Worm (Caenorhabditis elegans) whole organism, mixed stage, embryonic: Measurements from ENCODE around the gene spe-18.

Experiments
- M03D4.4 ChIP-seq: sonication (generic microtip); optimal IDR thresholded peaks from 2 replicates; lab custom pipeline; 2017; ENCODE audit warnings: mild to moderate bottlenecking, missing genetic modification characterization, missing compliant biosample characterization
- bed-3 ChIP-seq: fragments of 200-800 bp; sonication (Bioruptor generic); optimal IDR thresholded peaks from 3 replicates; lab custom pipeline; 2018; ENCODE audit warnings: mild to moderate bottlenecking, missing genetic modification characterization, moderate library complexity, missing compliant biosample characterization
- blmp-1 ChIP-seq: fragments of 150-350 bp; optimal IDR thresholded peaks from 2 replicates; lab custom pipeline; 2014; ENCODE audit warnings: missing biosample characterization, missing genetic modification characterization
- ceh-39 ChIP-seq: fragments of 150-350 bp; optimal IDR thresholded peaks from 2 replicates; lab custom pipeline; 2014; ENCODE audit warnings: missing biosample characterization, missing genetic modification characterization
- ceh-83 ChIP-seq: fragments of 200-800 bp; sonication (Bioruptor generic); optimal IDR thresholded peaks from 2 replicates; lab custom pipeline; 2018; ENCODE audit warnings: mild to moderate bottlenecking, missing genetic modification characterization, missing compliant biosample characterization
- ces-1 ChIP-seq: fragments of 150-350 bp; optimal IDR thresholded peaks from 2 replicates; lab custom pipeline; 2014; ENCODE audit warnings: missing biosample characterization, missing genetic modification reagents, missing genetic modification characterization
- cnd-1 ChIP-seq: fragments of 200-800 bp; sonication (Bioruptor generic); optimal IDR thresholded peaks from 2 replicates; lab custom pipeline; 2018; ENCODE audit warnings: mild to moderate bottlenecking, missing genetic modification characterization, missing compliant biosample characterization
- drap-1 ChIP-seq: fragments of 200-800 bp; sonication (Bioruptor generic); optimal IDR thresholded peaks from 3 replicates; lab custom pipeline; 2018; ENCODE audit warnings: mild to moderate bottlenecking, missing genetic modification characterization, missing compliant biosample characterization
- elt-1 ChIP-seq: sonication (generic microtip); optimal IDR thresholded peaks from 2 replicates; lab custom pipeline; 2017; ENCODE audit warnings: missing genetic modification characterization, mild to moderate bottlenecking, missing compliant biosample characterization, antibody characterized with exemption, moderate library complexity, borderline replicate concordance; ENCODE audit not compliant: insufficient read depth
- elt-3 ChIP-seq: fragments of 150-350 bp; optimal IDR thresholded peaks from 2 replicates; lab custom pipeline; 2014; ENCODE audit warnings: missing biosample characterization, missing genetic modification characterization
- flh-1 ChIP-seq: fragments of 200-800 bp; sonication (Bioruptor generic); optimal IDR thresholded peaks from 2 replicates; lab custom pipeline; 2018; ENCODE audit warnings: mild to moderate bottlenecking, missing genetic modification characterization, moderate library complexity, missing compliant biosample characterization
- ham-2 ChIP-seq: fragments of 200-800 bp; sonication (Bioruptor generic); optimal IDR thresholded peaks from 2 replicates; lab custom pipeline; 2018; ENCODE audit warnings: mild to moderate bottlenecking, missing genetic modification characterization, missing compliant biosample characterization
- hlh-1 ChIP-seq: fragments of 150-350 bp; optimal IDR thresholded peaks from 2 replicates; lab custom pipeline; 2014; ENCODE audit warnings: missing biosample characterization, missing genetic modification reagents, missing genetic modification characterization
- lin-32 ChIP-seq: fragments of 200-800 bp; sonication (Bioruptor generic); optimal IDR thresholded peaks from 2 replicates; lab custom pipeline; 2018; ENCODE audit warnings: mild to moderate bottlenecking, missing genetic modification characterization, missing compliant biosample characterization
- lsy-2 ChIP-seq: fragments of 150-350 bp; optimal IDR thresholded peaks from 2 replicates; lab custom pipeline; 2014; ENCODE audit warnings: missing biosample characterization, missing genetic modification characterization
- mab-5 ChIP-seq: fragments of 150-350 bp; optimal IDR thresholded peaks from 2 replicates; lab custom pipeline; 2014; ENCODE audit warnings: missing biosample characterization, missing genetic modification characterization
- mep-1 ChIP-seq: fragments of 150-350 bp; optimal IDR thresholded peaks from 2 replicates; lab custom pipeline; 2017; ENCODE audit warnings: missing biosample characterization, missing genetic modification reagents, missing genetic modification characterization, inconsistent platforms
- mls-2 ChIP-seq: sonication (generic microtip); optimal IDR thresholded peaks from 2 replicates; lab custom pipeline; 2016; ENCODE audit warnings: mild to moderate bottlenecking, missing genetic modification characterization, moderate library complexity, missing compliant biosample characterization
- nhr-12 ChIP-seq: fragments of 150-350 bp; optimal IDR thresholded peaks from 2 replicates; lab custom pipeline; 2014; ENCODE audit warnings: missing biosample characterization, missing genetic modification characterization
- nhr-2 ChIP-seq: fragments of 150-350 bp; optimal IDR thresholded peaks from 2 replicates; lab custom pipeline; 2014; ENCODE audit warnings: missing biosample characterization, missing genetic modification characterization
- nhr-237 ChIP-seq: fragments of 150-350 bp; optimal IDR thresholded peaks from 2 replicates; lab custom pipeline; 2014; ENCODE audit warnings: missing biosample characterization, missing genetic modification characterization
- nhr-28 ChIP-seq: fragments of 150-350 bp; optimal IDR thresholded peaks from 2 replicates; lab custom pipeline; 2014; ENCODE audit warnings: missing biosample characterization, missing genetic modification characterization
- nhr-76 ChIP-seq: sonication (generic microtip); optimal IDR thresholded peaks from 2 replicates; lab custom pipeline; 2017; ENCODE audit warnings: missing biosample characterization, missing genetic modification characterization
- pha-4 ChIP-seq: fragments of 150-350 bp; optimal IDR thresholded peaks from 2 replicates; lab custom pipeline; 2018; ENCODE audit warnings: missing biosample characterization, missing genetic modification reagents, missing genetic modification characterization
- snpc-4 ChIP-seq: fragments of 150-350 bp; optimal IDR thresholded peaks from 2 replicates; lab custom pipeline; 2014; ENCODE audit warnings: missing biosample characterization, missing genetic modification characterization
- sptf-1 ChIP-seq: sonication (generic microtip); optimal IDR thresholded peaks from 2 replicates; lab custom pipeline; 2017; ENCODE audit warnings: mild to moderate bottlenecking, missing genetic modification characterization, moderate library complexity, missing compliant biosample characterization
- tbx-8 ChIP-seq: fragments of 200-800 bp; sonication (Bioruptor generic); optimal IDR thresholded peaks from 2 replicates; lab custom pipeline; 2018; ENCODE audit warnings: mild to moderate bottlenecking, missing genetic modification characterization, moderate library complexity, missing compliant biosample characterization
- unc-120 ChIP-seq: sonication (generic microtip); optimal IDR thresholded peaks from 2 replicates; lab custom pipeline; 2017; ENCODE audit warnings: missing genetic modification characterization, missing compliant biosample characterization; ENCODE audit not compliant: poor library complexity, severe bottlenecking
- unc-39 ChIP-seq: fragments of 150-350 bp; optimal IDR thresholded peaks from 2 replicates; lab custom pipeline; 2014; ENCODE audit warnings: missing biosample characterization, missing genetic modification characterization
- unc-62 ChIP-seq: fragments of 150-350 bp; optimal IDR thresholded peaks from 2 replicates; lab custom pipeline; 2014; ENCODE audit warnings: missing biosample characterization, missing genetic modification reagents, missing genetic modification characterization
- zip-8 ChIP-seq: fragments of 150-350 bp; optimal IDR thresholded peaks from 2 replicates; lab custom pipeline; 2014; ENCODE audit warnings: missing biosample characterization, missing genetic modification characterization
- ztf-11 ChIP-seq: fragments of 150-350 bp; optimal IDR thresholded peaks from 2 replicates; lab custom pipeline; 2014; ENCODE audit warnings: missing biosample characterization, missing genetic modification characterization

The spe-18 gene

DNA sequence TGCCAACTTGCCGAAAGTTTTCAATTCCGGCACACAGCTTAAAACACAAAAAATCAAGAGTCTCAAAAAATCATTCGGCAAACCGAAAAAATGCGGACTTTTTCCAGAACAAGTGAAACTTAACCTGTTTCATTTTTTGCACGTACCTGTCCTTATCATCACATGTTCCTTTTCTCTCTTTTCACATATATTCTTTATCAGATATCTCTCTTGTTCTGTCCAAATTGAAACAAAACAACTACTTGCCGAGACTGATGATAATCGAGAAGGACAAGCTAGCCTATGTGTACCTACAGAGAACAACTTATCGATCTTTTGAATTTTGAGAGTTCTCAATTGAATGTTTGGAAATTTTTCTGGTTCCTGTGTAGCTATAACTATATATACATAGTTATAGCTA lies 3.2 kb downstream of the spe-18 start:
- TF ChIP-seq blmp-1 (tag; lab: Kevin White, UChicago) (no peak), nhr-76 (no peak), tbx-8 (GFP tag; lab: Kevin White, UChicago) (no peak), ceh-83 (GFP tag; lab: Kevin White, UChicago) (no peak), nhr-28 (tag; lab: Kevin White, UChicago) (no peak), zip-8 (tag; lab: Kevin White, UChicago) (no peak)

DNA sequence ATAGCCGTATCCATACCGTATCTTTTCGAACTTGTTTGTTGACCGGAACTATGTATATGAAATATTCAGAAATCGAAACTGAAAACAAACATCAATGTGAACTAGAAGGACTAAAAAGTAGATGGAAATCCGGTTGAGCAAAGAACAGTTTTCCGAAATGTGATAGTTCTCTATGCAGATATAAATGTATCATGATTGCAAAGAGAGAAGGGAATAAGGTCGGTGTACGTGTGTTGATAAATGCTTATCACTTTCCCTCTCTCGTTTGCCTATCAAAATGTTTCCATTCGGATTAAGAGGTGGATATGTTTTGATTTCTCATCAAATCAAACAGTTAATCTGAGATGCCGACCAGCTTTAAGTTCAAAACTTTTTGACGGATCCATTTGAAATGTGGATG lies 5.0 kb downstream of the spe-18 start:
- no peak for TF ChIP-seq ceh-83 (GFP tag; lab: Kevin White, UChicago)
- no peak for TF ChIP-seq mls-2
- no peak for TF ChIP-seq hlh-1 (tag; lab: Kevin White, UChicago)
- TF ChIP-seq flh-1: no peak
- TF ChIP-seq nhr-12 (tag; lab: Kevin White, UChicago): no peak
- no peak for TF ChIP-seq nhr-28 (tag; lab: Kevin White, UChicago)
- no peak for TF ChIP-seq ceh-39 (tag; lab: Kevin White, UChicago)
- no peak for TF ChIP-seq lsy-2 (tag; lab: Kevin White, UChicago)

DNA sequence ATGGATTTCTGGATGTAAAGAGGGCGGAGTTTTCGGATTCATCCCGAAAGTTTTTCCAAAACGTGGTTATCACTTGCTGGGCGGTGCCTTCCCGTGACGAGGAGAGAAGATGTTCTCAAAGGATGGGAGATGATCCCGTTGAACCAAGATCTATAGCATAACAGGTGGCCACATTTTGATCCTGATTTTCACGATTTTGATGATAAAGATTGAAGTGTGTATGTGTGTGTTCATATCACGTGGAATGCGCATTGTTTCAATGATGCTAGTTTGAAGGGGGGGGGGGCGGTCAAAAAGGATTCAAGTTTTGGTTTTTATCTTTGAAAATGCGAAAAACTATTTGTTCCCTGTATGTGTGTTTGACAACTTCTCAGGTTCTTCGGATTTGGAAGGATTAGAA lies 8.0 kb downstream of the spe-18 start, which contains the start of gene mltn-1:
Gene mltn-1 (minus strand): TSS at position 22 of the 400 bp plus-strand sequence.
- TF ChIP-seq blmp-1 (tag; lab: Kevin White, UChicago): no peak
- TF ChIP-seq, all 35 proteins: peak for 0

DNA sequence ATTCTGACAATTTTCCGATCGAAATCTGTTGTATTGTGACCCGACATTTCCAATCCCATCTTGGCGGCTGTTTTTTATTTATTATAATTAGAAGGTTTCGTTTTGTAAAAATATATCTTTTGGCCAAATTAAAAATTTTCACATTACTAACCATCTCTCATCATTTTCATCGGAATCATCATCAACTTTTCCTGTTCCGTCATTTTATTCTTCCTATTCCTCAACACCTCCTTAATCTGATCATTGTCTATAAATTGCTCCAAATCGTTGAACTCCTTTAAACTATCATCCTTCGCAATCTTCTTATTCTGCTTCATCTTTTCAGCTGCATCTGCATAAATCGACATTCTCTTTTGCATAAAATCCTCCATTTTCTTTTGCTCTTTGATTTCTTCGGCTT lies 10.8 kb downstream of the spe-18 start:
- TF ChIP-seq elt-1: no peak
- no peak for TF ChIP-seq bed-3 (GFP tag; lab: Kevin White, UChicago)
- TF ChIP-seq pha-4 (tag; lab: Kevin White, UChicago): no peak
- no peak for TF ChIP-seq nhr-237 (tag; lab: Kevin White, UChicago)
- no peak for TF ChIP-seq tbx-8 (GFP tag; lab: Kevin White, UChicago)
- TF ChIP-seq drap-1 (GFP tag; lab: Kevin White, UChicago): no peak
- no peak for TF ChIP-seq unc-62
- TF ChIP-seq cnd-1 (tag; lab: Kevin White, UChicago): no peak
- no peak for TF ChIP-seq mab-5
- TF ChIP-seq hlh-1 (tag; lab: Kevin White, UChicago): no peak
- no peak for TF ChIP-seq unc-120 (tag; lab: Kevin White, UChicago)
- TF ChIP-seq nhr-2: no peak
- TF ChIP-seq sptf-1 (tag; lab: Kevin White, UChicago): no peak
- TF ChIP-seq elt-3 (tag; lab: Kevin White, UChicago): no peak
- TF ChIP-seq nhr-28 (tag; lab: Kevin White, UChicago): no peak
- TF ChIP-seq flh-1: no peak
- TF ChIP-seq nhr-12 (tag; lab: Kevin White, UChicago): no peak
- TF ChIP-seq ztf-11: no peak
- TF ChIP-seq lin-32 (GFP tag; lab: Kevin White, UChicago): no peak
- no peak for TF ChIP-seq unc-39

DNA sequence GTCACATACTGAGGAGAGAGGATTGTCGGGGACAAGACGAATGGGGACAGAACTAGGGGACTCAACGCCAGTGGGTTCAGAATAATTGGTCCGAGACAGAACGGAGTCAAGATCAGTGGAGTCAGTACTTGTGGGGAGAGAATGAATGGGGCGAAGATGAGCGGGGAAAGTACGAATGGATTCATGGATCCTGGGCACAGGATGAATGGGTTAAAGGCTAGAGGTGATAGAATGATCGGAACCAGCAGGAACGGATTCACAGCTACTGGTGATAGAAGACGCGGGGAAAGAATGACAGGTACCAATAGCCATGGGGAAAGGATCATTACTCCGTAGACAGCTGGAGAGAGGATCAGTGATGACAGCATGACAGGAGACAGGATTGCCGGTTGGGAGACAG lies 13.6 kb downstream of the spe-18 start:
- TF ChIP-seq sptf-1 (tag; lab: Kevin White, UChicago) (no peak), cnd-1 (tag; lab: Kevin White, UChicago) (no peak), nhr-12 (tag; lab: Kevin White, UChicago) (no peak), zip-8 (tag; lab: Kevin White, UChicago) (no peak), ces-1 (no peak)

DNA sequence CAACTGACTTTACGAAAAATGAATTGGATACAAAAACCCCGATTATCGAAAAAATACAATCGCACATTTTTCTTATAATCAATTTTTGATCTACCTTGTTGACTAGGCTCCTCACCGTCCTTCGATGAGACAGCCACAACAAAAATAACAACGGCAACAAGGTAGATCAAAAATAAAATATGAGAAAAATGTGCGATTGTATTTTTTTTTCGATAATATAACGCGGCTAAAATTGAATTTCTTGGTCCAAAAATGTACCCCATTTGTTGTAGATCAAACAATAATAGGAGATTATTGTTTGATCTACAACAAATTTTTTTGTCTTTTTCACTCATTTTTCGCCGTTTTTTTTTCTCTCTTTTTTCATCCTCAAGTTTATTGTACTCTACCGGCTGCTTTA lies 22.6 kb downstream of the spe-18 start:
- no peak for TF ChIP-seq bed-3 (GFP tag; lab: Kevin White, UChicago)
- TF ChIP-seq snpc-4 (tag; lab: Kevin White, UChicago): no peak

DNA sequence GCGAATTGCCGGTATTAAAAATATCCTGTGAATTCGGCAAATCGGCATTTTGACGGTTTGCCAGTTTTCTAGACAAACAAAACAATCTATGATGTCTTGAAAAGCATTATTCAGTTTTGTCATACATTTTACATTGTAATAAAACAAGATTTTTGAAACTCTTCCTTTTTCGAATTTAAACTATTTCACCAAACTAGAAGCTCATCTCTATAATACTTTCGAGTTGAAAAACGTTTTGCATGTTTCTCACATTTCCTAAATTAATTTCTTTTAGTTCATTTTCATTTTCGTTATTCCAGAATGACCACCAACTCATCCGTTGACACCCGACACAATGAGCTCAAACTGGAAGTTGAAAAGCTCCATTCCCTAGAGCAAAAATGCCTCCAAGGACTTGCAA lies 23.6 kb downstream of the spe-18 start, which contains the start of gene F29C12.6:
Gene F29C12.6 (plus strand): TSS at position 301 of the 400 bp plus-strand sequence.
- TF ChIP-seq nhr-237 (tag; lab: Kevin White, UChicago) (no peak), pha-4 (tag; lab: Kevin White, UChicago) (no peak), mls-2 (no peak), lsy-2 (tag; lab: Kevin White, UChicago) (no peak), flh-1 (no peak), ceh-83 (GFP tag; lab: Kevin White, UChicago) (no peak), snpc-4 (tag; lab: Kevin White, UChicago) (no peak), ces-1 (no peak), ztf-11 (no peak), unc-62 (no peak), blmp-1 (tag; lab: Kevin White, UChicago) (no peak), M03D4.4 (tag; lab: Kevin White, UChicago) (no peak), bed-3 (GFP tag; lab: Kevin White, UChicago) (no peak), mep-1 (tag; lab: Kevin White, UChicago) (no peak), nhr-2 (no peak), zip-8 (tag; lab: Kevin White, UChicago) (no peak), ham-2 (no peak), unc-39 (no peak)
